Fruit fly (Drosophila melanogaster): Measurements from ENCODE around the gene SF2.

The SF2 gene

dm6 chr3R:16337053-16337385, 4.8 kb downstream of the SF2 start (continued):
- no peak for TF ChIP-seq Ada2b (GFP tag; IDR thresholded peaks at IDR 0.05)
- no peak for TF ChIP-seq CG15073 (GFP tag; optimal IDR thresholded peaks at IDR 0.05)
- no peak for TF ChIP-seq yki (optimal IDR thresholded peaks at IDR 0.05)
- no peak for TF ChIP-seq ERR (GFP tag; optimal IDR thresholded peaks at IDR 0.05)
- TF ChIP-seq bcd (GFP tag; optimal IDR thresholded peaks at IDR 0.05) = peak; percentile 14
- no peak for TF ChIP-seq nerfin-2 (GFP tag; IDR thresholded peaks at IDR 0.05; ENCODE audit: partially characterized antibody)
- TF ChIP-seq GATAe (GFP tag; conservative IDR thresholded peaks at IDR 0.05) = no peak
- no peak for TF ChIP-seq Hr39 (optimal IDR thresholded peaks at IDR 0.05)
- no peak for TF ChIP-seq fru (optimal IDR thresholded peaks at IDR 0.05)
- TF ChIP-seq CG16863 (GFP tag; optimal IDR thresholded peaks at IDR 0.05) = peak; percentile 45
- TF ChIP-seq Dek (tag; optimal IDR thresholded peaks at IDR 0.05) = no peak
- TF ChIP-seq CG6689 (GFP tag; IDR thresholded peaks at IDR 0.05) = peak; percentile 61
- TF ChIP-seq mam (GFP tag; optimal IDR thresholded peaks at IDR 0.05) = peak; percentile 15
- peak; percentile 68 for TF ChIP-seq Chrac-16 (GFP tag; optimal IDR thresholded peaks at IDR 0.05)
- TF ChIP-seq CG3726 (GFP tag; IDR thresholded peaks at IDR 0.05) = peak; percentile 65; the same call in 1 of the 3 replicates
- peak; percentile 36; the same call in 1 of the 2 replicates for TF ChIP-seq Awh (GFP tag; IDR thresholded peaks at IDR 0.05)
- peak; percentile 48 for TF ChIP-seq Antp (GFP tag; optimal IDR thresholded peaks at IDR 0.05)
- no peak for TF ChIP-seq sr (GFP tag; IDR thresholded peaks at IDR 0.05)
- TF ChIP-seq CG4617 (GFP tag; optimal IDR thresholded peaks at IDR 0.05; ENCODE audit: borderline replicate concordance) = peak; percentile 2
- TF ChIP-seq Elba2 (GFP tag; optimal IDR thresholded peaks at IDR 0.05) = peak; percentile 39
- no peak for TF ChIP-seq corto (GFP tag; optimal IDR thresholded peaks at IDR 0.05)
- TF ChIP-seq CG2678 (tag; optimal IDR thresholded peaks at IDR 0.05) = peak; percentile 27
- TF ChIP-seq Ssrp (tag; optimal IDR thresholded peaks at IDR 0.05) = peak; percentile 60

dm6 chr3R:16336327-16337052, 5.3 kb downstream of the SF2 start:
- TF ChIP-seq CG12391 (tag; optimal IDR thresholded peaks at IDR 0.05) = peak; percentile 38
- no peak for TF ChIP-seq disco-r (GFP tag; optimal IDR thresholded peaks at IDR 0.05)
- no peak for TF ChIP-seq bcd (GFP tag; optimal IDR thresholded peaks at IDR 0.05)
- TF ChIP-seq sd (tag; optimal IDR thresholded peaks at IDR 0.05) = no peak
- no peak for TF ChIP-seq hbn (GFP tag; IDR thresholded peaks at IDR 0.05; ENCODE audit: partially characterized antibody)
- peak; percentile 43 for TF ChIP-seq CG18262 (tag; optimal IDR thresholded peaks at IDR 0.05)
- no peak for TF ChIP-seq CG2120 (GFP tag; optimal IDR thresholded peaks at IDR 0.05)
- TF ChIP-seq CG3995 (GFP tag; optimal IDR thresholded peaks at IDR 0.05) = no peak
- peak; percentile 25 for TF ChIP-seq CG7556 (GFP tag; optimal IDR thresholded peaks at IDR 0.05)
- TF ChIP-seq Dip2 (GFP tag; IDR thresholded peaks at IDR 0.05) = no peak
- no peak for TF ChIP-seq CG1647 (GFP tag; optimal IDR thresholded peaks at IDR 0.05)
- peak; percentile 47 for TF ChIP-seq Sox100B (GFP tag; optimal IDR thresholded peaks at IDR 0.05)
- no peak for TF ChIP-seq CG14050 (GFP tag; IDR thresholded peaks at IDR 0.05)
- no peak for TF ChIP-seq CG16813 (GFP tag; IDR thresholded peaks at IDR 0.05; ENCODE audit: partially characterized antibody)
- no peak for TF ChIP-seq CG10209 (GFP tag; optimal IDR thresholded peaks at IDR 0.05)
- peak; percentile 91 for TF ChIP-seq kni (GFP tag; optimal IDR thresholded peaks at IDR 0.05)
- TF ChIP-seq gem (tag; optimal IDR thresholded peaks at IDR 0.05) = peak; percentile 52
- no peak for TF ChIP-seq CG10462 (GFP tag; optimal IDR thresholded peaks at IDR 0.05)
- peak; percentile 2 for TF ChIP-seq Meics (GFP tag; optimal IDR thresholded peaks at IDR 0.05)
- TF ChIP-seq tna (GFP tag; IDR thresholded peaks at IDR 0.05; ENCODE audit: partially characterized antibody) = 0 out of 2 replicates have a peak, but pooled peaks have one; percentile 12
- TF ChIP-seq Ets65A (GFP tag) = peak; percentile 24
- TF ChIP-seq cg (GFP tag; optimal IDR thresholded peaks at IDR 0.05) = no peak
- no peak for TF ChIP-seq CG30431 (GFP tag; optimal IDR thresholded peaks at IDR 0.05)
- peak; percentile 22 for TF ChIP-seq CG8388 (GFP tag; optimal IDR thresholded peaks at IDR 0.05)
- TF ChIP-seq CG1529 (GFP tag; optimal IDR thresholded peaks at IDR 0.05) = peak; percentile 22
- peak; percentile 42 for TF ChIP-seq dmrt99B (tag; optimal IDR thresholded peaks at IDR 0.05)
- no peak for TF ChIP-seq Adf1 (GFP tag; IDR thresholded peaks at IDR 0.05)
- TF ChIP-seq tap (tag; optimal IDR thresholded peaks at IDR 0.05) = no peak
- peak; percentile 35; the same call in 1 of the 3 replicates for TF ChIP-seq CG17361 (GFP tag; IDR thresholded peaks at IDR 0.05)
